Fruit fly (Drosophila melanogaster): ENCODE results near the gene CG14655.

DNA sequence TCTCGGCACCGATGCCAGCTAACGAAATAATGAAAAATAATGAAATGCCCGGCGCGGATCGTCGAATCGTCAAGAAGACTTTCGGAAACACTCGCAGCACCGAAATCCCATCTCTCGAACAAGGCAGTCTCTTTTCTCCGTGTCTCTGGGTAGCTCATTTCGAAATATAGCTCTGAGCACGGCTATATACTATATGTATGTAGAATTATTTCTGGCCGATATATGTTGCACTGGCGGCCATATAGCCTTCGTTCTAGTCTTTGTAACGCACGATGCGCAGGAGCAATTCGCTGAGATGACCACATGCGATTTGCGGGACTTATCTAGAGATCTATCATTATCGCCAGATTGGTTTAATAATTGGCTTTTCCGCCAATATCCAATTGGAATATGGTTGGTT, at the start of gene CG14655:
- TF ChIP-seq CG11617 (GFP tag; optimal IDR thresholded peaks at IDR 0.05) (no peak), CG5204 (GFP tag; optimal IDR thresholded peaks at IDR 0.05) (no peak), CG14711 (tag; optimal IDR thresholded peaks at IDR 0.05) (no peak), Crg-1 (GFP tag; optimal IDR thresholded peaks at IDR 0.05) (no peak), toe (GFP tag; optimal IDR thresholded peaks at IDR 0.05) (no peak), CG1620 (GFP tag; optimal IDR thresholded peaks at IDR 0.05) (no peak)
